Fruit fly (Drosophila melanogaster): ENCODE data around the gene Rop.

Rop gene

DNA sequence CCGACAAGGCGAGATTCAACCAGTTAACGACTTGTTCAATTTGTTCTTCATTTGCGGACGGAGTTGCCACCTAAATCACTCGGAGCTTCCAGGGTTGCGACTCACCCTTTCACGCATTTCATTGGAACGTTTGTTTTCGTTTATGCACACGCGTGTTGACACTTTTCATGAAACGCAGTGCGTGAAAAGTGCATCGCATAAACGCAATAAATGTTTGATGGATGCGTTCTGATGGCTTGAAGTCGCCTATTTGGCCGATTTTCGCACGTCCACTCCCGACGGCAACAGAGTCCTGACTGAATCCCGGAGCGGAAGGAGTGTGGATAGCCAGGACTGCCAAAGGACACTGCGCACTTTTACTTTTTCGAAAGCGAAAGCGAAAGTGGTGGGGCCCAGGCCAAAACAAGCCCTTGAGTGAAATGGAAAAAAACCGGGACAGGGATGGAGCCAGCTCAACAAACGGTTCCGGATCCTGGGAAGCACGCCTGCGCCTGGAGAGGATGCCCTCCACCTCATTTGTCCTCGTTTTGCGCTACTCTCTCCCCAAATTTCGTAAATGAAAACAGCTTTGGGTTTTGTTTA, 39.3 kb upstream of the Rop start, which contains the start of gene Teh4:
TSS of gene Teh4 (minus strand) at position 290 of the 582 bp plus-strand sequence.
- TF ChIP-seq kay (GFP tag; ENCODE audit: borderline replicate concordance) (no peak), CG7045 (GFP tag; optimal IDR thresholded peaks at IDR 0.05) (peak; percentile 0), CG7101 (tag; optimal IDR thresholded peaks at IDR 0.05) (no peak), CG5204 (GFP tag; optimal IDR thresholded peaks at IDR 0.05) (peak; percentile 27), CG1620 (GFP tag; optimal IDR thresholded peaks at IDR 0.05) (no peak), tj (GFP tag; optimal IDR thresholded peaks at IDR 0.05) (no peak), toe (GFP tag; optimal IDR thresholded peaks at IDR 0.05) (peak; percentile 8), cnc (optimal IDR thresholded peaks at IDR 0.05) (no peak)

DNA sequence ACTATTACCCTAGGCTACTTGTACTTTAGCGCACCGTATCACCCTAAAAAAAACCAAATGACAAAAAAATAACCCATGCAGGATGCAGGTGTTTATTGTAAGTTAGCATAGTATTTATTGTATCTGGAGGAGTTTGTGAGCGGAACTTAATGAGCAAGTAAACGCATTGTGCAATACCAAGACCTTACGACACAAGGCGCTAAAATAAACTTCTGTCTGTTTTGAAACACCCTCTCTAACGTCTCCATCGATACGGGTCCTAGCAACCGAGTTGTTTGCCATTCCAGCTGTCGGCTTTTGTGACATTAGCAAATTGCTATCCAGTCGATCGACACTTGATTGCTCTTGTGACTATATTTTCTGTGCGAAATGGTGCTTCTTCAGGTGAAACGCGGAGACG, 34.8 kb upstream of the Rop start, which contains the start of gene CG18675:
TSS of gene CG18675 (plus strand) at position 301 of the 400 bp plus-strand sequence.
- no peak for TF ChIP-seq CG12768 (GFP tag; optimal IDR thresholded peaks at IDR 0.05)
- no peak for TF ChIP-seq CG11617 (GFP tag; optimal IDR thresholded peaks at IDR 0.05)
- TF ChIP-seq ovo (GFP tag; optimal IDR thresholded peaks at IDR 0.05) = no peak
- TF ChIP-seq kay (GFP tag; ENCODE audit: borderline replicate concordance) = no peak
- TF ChIP-seq pad (GFP tag; optimal IDR thresholded peaks at IDR 0.05) = no peak
- TF ChIP-seq CG7101 (tag; optimal IDR thresholded peaks at IDR 0.05) = no peak
- TF ChIP-seq toe (GFP tag; optimal IDR thresholded peaks at IDR 0.05) = no peak
- no peak for TF ChIP-seq CG33017 (tag; optimal IDR thresholded peaks at IDR 0.05)
- no peak for TF ChIP-seq Crg-1 (GFP tag; optimal IDR thresholded peaks at IDR 0.05)
- no peak for TF ChIP-seq cnc (optimal IDR thresholded peaks at IDR 0.05)
- no peak for TF ChIP-seq CG14711 (tag; optimal IDR thresholded peaks at IDR 0.05)
- TF ChIP-seq CG5204 (GFP tag; optimal IDR thresholded peaks at IDR 0.05) = no peak
- TF ChIP-seq CG1620 (GFP tag; optimal IDR thresholded peaks at IDR 0.05) = no peak
- no peak for TF ChIP-seq Hr96 (GFP tag; optimal IDR thresholded peaks at IDR 0.05)
- TF ChIP-seq CG7045 (GFP tag; optimal IDR thresholded peaks at IDR 0.05) = no peak
- TF ChIP-seq tj (GFP tag; optimal IDR thresholded peaks at IDR 0.05) = no peak

DNA sequence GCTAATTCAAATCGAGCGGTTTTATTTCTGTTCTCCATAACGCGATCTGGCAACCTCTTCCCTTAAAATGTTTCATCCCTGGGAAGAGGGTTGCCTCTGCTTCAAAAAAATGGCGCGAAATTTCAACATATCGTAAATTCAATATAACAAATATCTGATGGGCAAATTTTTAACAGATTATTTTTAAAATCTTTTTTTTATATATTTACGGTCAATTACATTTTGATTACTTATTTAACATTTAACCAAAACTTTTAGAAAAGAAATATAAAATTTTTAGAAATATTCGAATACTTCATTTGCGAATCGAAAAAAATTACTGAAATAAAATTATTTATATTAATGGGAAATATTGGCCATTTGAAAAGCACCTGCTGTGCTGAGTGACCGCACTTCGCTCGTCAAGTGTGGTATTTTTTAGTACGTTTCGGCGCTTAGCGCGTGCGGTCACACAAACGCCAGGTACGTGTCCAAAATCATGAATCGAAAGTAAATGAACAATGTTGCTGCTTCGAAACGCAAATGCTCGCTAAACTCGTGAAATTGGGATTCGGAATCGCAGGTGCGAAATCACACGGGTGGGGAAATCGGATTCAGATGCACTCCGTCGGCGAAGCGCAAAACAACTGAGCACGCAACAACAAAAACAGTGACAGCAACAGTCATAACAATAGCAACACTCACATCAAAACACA, 31.3 kb upstream of the Rop start, which contains the start of gene Ero1L:
TSS of gene Ero1L (plus strand) at position 448 of the 695 bp plus-strand sequence.
- TF ChIP-seq kay (GFP tag; ENCODE audit: borderline replicate concordance) (peak; percentile 93), ovo (GFP tag; optimal IDR thresholded peaks at IDR 0.05) (no peak), tj (GFP tag; optimal IDR thresholded peaks at IDR 0.05) (no peak), CG12768 (GFP tag; optimal IDR thresholded peaks at IDR 0.05) (no peak), CG5204 (GFP tag; optimal IDR thresholded peaks at IDR 0.05) (peak; percentile 17), CG7101 (tag; optimal IDR thresholded peaks at IDR 0.05) (peak; percentile 11), CG7045 (GFP tag; optimal IDR thresholded peaks at IDR 0.05) (peak; percentile 41), Crg-1 (GFP tag; optimal IDR thresholded peaks at IDR 0.05) (no peak), cic (GFP tag; optimal IDR thresholded peaks at IDR 0.05) (peak; percentile 38), pad (GFP tag; optimal IDR thresholded peaks at IDR 0.05) (peak; percentile 8), CG1620 (GFP tag; optimal IDR thresholded peaks at IDR 0.05) (no peak), Mnt (GFP tag; optimal IDR thresholded peaks at IDR 0.05) (peak; percentile 60), CG11617 (GFP tag; optimal IDR thresholded peaks at IDR 0.05) (no peak), Clk (GFP tag; optimal IDR thresholded peaks at IDR 0.05) (no peak), Hr96 (GFP tag; optimal IDR thresholded peaks at IDR 0.05) (peak; percentile 16), toe (GFP tag; optimal IDR thresholded peaks at IDR 0.05) (peak; percentile 48), cnc (optimal IDR thresholded peaks at IDR 0.05) (no peak), bab1 (GFP tag; optimal IDR thresholded peaks at IDR 0.05) (peak; percentile 52), CG33017 (tag; optimal IDR thresholded peaks at IDR 0.05) (peak; percentile 19), CG14711 (tag; optimal IDR thresholded peaks at IDR 0.05) (peak; percentile 99)

DNA sequence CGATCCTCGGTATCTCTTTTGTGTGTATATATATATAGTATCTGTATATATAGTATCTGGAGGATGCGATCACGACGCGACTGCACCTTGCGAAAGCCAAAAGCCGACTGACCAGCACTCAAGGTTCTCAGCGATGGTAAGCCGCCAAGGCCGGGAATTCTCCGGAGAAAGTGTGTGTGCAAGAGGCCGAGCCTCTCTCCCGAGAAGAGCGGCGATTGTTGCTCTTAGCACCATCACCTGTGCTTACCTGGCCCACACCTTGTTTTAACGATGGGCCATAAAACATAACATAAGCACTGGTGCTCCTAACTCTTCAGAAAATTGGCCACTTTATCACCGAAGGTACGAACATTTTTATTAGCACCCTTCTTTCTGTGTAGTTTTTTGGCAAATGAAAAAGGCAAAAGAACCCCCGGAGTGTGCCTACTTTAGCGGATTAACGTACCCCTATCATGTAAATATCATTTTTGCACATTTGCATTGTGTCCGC, 28.6 kb upstream of the Rop start, which contains the start of gene mas:
TSS of gene mas (minus strand) at position 112 of the 490 bp plus-strand sequence.
- TF ChIP-seq Clk (GFP tag; optimal IDR thresholded peaks at IDR 0.05) = no peak
- no peak for TF ChIP-seq CG11617 (GFP tag; optimal IDR thresholded peaks at IDR 0.05)
- TF ChIP-seq CG7101 (tag; optimal IDR thresholded peaks at IDR 0.05) = no peak
- TF ChIP-seq ovo (GFP tag; optimal IDR thresholded peaks at IDR 0.05) = no peak

DNA sequence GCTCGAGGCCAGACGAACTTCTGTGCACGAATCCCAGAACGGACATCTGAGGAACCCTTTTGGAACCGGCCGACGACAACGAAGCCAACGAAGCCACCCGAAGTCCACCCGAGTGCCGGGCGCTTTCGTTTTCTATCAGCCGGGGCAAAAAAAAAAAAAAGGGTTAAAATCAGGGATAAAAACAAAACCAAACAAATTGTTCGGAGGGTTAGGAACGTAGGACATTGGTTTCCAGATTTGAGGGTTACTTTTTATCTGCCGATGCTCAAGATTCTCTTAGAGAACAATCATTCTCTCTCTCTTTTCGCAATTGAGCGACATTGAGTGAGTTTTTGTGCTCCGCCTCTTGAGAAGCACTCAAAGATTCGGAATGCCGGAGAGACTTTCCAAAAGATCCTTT, 22.1 kb upstream of the Rop start, which contains the start of gene nab:
TSS of gene nab (minus strand) at position 7 of the 400 bp plus-strand sequence.
- TF ChIP-seq toe (GFP tag; optimal IDR thresholded peaks at IDR 0.05) (no peak), Hr96 (GFP tag; optimal IDR thresholded peaks at IDR 0.05) (no peak), cnc (optimal IDR thresholded peaks at IDR 0.05) (no peak)

DNA sequence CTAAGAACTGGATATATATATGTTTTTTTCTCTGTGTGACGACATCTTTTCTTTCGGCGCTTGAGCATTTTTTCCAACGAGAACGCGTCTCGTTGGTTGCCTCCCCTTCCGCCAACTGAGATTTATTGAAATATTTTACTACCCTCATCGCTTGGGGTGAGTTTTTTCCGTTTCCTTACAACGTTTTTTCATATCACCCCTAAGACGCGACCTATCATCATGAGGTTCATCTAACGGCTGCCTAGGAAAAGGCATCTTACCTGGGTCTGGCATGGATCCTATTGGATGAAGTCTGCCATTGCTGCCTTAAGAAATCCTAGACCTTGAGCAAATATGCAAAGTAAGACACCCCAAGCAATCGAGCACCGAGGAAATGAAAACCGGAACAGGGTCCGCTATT, 20.5 kb upstream of the Rop start:
- TF ChIP-seq CG12768 (GFP tag; optimal IDR thresholded peaks at IDR 0.05) = no peak
- no peak for TF ChIP-seq Clk (GFP tag; optimal IDR thresholded peaks at IDR 0.05)
- TF ChIP-seq kay (GFP tag; ENCODE audit: borderline replicate concordance) = no peak

DNA sequence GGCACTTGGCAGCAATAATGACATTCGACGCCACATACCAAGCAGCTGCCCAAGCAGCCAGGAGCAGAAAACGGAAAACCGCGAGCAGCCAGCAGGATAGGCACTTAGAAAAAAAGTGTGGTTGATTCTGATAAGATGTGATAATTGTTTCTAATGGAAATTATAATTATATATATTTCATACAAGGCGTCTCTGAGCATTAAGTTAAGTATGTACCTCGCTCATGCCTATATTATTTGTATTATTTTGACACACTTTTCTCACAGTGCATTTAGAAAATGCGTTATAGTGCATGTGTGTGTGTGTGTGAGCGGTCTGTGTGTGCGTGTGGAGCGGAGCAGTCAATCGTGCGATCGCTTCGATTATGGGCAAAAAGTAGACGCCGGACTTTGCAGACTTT, 19.6 kb upstream of the Rop start:
- no peak for TF ChIP-seq CG1620 (GFP tag; optimal IDR thresholded peaks at IDR 0.05)
- no peak for TF ChIP-seq CG5204 (GFP tag; optimal IDR thresholded peaks at IDR 0.05)
- TF ChIP-seq Hr96 (GFP tag; optimal IDR thresholded peaks at IDR 0.05) = no peak
- TF ChIP-seq pad (GFP tag; optimal IDR thresholded peaks at IDR 0.05) = no peak
- no peak for TF ChIP-seq CG7045 (GFP tag; optimal IDR thresholded peaks at IDR 0.05)
- TF ChIP-seq CG12768 (GFP tag; optimal IDR thresholded peaks at IDR 0.05) = no peak
- no peak for TF ChIP-seq toe (GFP tag; optimal IDR thresholded peaks at IDR 0.05)
- TF ChIP-seq Mnt (GFP tag; optimal IDR thresholded peaks at IDR 0.05) = no peak
- no peak for TF ChIP-seq CG14711 (tag; optimal IDR thresholded peaks at IDR 0.05)
- no peak for TF ChIP-seq CG33017 (tag; optimal IDR thresholded peaks at IDR 0.05)
- no peak for TF ChIP-seq tj (GFP tag; optimal IDR thresholded peaks at IDR 0.05)
- no peak for TF ChIP-seq CG11617 (GFP tag; optimal IDR thresholded peaks at IDR 0.05)
- no peak for TF ChIP-seq Clk (GFP tag; optimal IDR thresholded peaks at IDR 0.05)
- no peak for TF ChIP-seq kay (GFP tag; ENCODE audit: borderline replicate concordance)

All from whole organism, adult.